Fruit fly (Drosophila melanogaster) whole organism, wandering third instar larva: ENCODE measurements around the gene CG43703.
A peak's percentile ranks its signal among the peaks of the same experiment; 100 is the strongest.

Source experiments
- Abd-B ChIP-seq: fragments of >200 bp; optimal IDR thresholded peaks from 2 replicates; lab custom pipeline; 2017; ENCODE audit warnings: missing biosample characterization, missing genetic modification characterization
- CG32264 ChIP-seq: fragments of 200-800 bp; sonication (Bioruptor generic); optimal IDR thresholded peaks from 2 replicates; lab custom pipeline; 2016; ENCODE audit warnings: missing biosample characterization, missing genetic modification characterization
- CG9705 ChIP-seq: fragments of 200-800 bp; sonication (Bioruptor generic); optimal IDR thresholded peaks from 2 replicates; lab custom pipeline; 2018; ENCODE audit warnings: missing biosample characterization, mild to moderate bottlenecking, missing genetic modification characterization
- CrebA ChIP-seq: fragments of 200-800 bp; sonication (Bioruptor generic); optimal IDR thresholded peaks from 2 replicates; lab custom pipeline; 2016; ENCODE audit warnings: missing biosample characterization, mild to moderate bottlenecking, missing genetic modification characterization, borderline replicate concordance
- Dfd ChIP-seq: fragments of >200 bp; optimal IDR thresholded peaks from 2 replicates; lab custom pipeline; 2017; ENCODE audit warnings: missing biosample characterization, missing genetic modification characterization
- Dif ChIP-seq: fragments of 200-275, 200-300 bp; sonication (Bioruptor generic); optimal IDR thresholded peaks from 2 replicates; lab custom pipeline; 2018; ENCODE audit warnings: missing biosample characterization, missing genetic modification characterization; ENCODE audit not compliant: partially characterized antibody
- GATAd ChIP-seq: sonication (Bioruptor generic); optimal IDR thresholded peaks from 2 replicates; lab custom pipeline; 2016; ENCODE audit warnings: missing biosample characterization, missing genetic modification characterization
- HLH106 ChIP-seq: fragments of 200-800 bp; optimal IDR thresholded peaks from 3 replicates; lab custom pipeline; 2019; ENCODE audit warnings: missing biosample characterization, mild to moderate bottlenecking, missing genetic modification characterization, moderate library complexity
- Hnf4 ChIP-seq: fragments of 200-800 bp; sonication (Bioruptor generic); optimal IDR thresholded peaks from 2 replicates; lab custom pipeline; 2016; ENCODE audit warnings: missing biosample characterization, mild to moderate bottlenecking, missing genetic modification characterization
- Hr78 ChIP-seq: fragments of >200 bp; optimal IDR thresholded peaks from 2 replicates; lab custom pipeline; 2017; ENCODE audit warnings: missing biosample characterization, missing genetic modification characterization
- Hr83 ChIP-seq: fragments of 200-300 bp; sonication (Bioruptor generic); optimal IDR thresholded peaks from 2 replicates; lab custom pipeline; 2016; ENCODE audit warnings: missing biosample characterization, mild to moderate bottlenecking, missing genetic modification characterization, moderate library complexity; ENCODE audit not compliant: poor library complexity, severe bottlenecking
- Jra ChIP-seq: sonication (Bioruptor generic); optimal IDR thresholded peaks from 2 replicates; lab custom pipeline; 2016; ENCODE audit warnings: missing biosample characterization, missing genetic modification characterization
- Mio ChIP-seq: sonication (Bioruptor generic); optimal IDR thresholded peaks from 2 replicates; lab custom pipeline; 2016; ENCODE audit warnings: missing biosample characterization, missing genetic modification characterization
- Myc ChIP-seq: fragments of >200 bp; optimal IDR thresholded peaks from 2 replicates; lab custom pipeline; 2017
- N ChIP-seq: fragments of >200 bp; optimal IDR thresholded peaks from 2 replicates; lab custom pipeline; 2018; ENCODE audit warnings: missing biosample characterization, missing external identifiers, missing genetic modification characterization
- OdsH ChIP-seq: fragments of 200-800 bp; sonication (Bioruptor generic); optimal IDR thresholded peaks from 2 replicates; lab custom pipeline; 2016; ENCODE audit warnings: missing biosample characterization, mild to moderate bottlenecking, missing genetic modification characterization
- Rel ChIP-seq, 2 experiments: fragments of 200-800 bp; sonication (Bioruptor generic) in 1 of 2; optimal IDR thresholded peaks; 2 replicates in 1 of 2; 3 replicates in 1 of 2; lab custom pipeline; 2016 to 2019; ENCODE audit warnings: mild to moderate bottlenecking in 2 of 2, missing biosample characterization in 2 of 2, missing genetic modification characterization in 2 of 2, moderate library complexity in 1 of 2
- Sp1 ChIP-seq: fragments of 200-800 bp; sonication (Bioruptor generic); optimal IDR thresholded peaks from 3 replicates; lab custom pipeline; 2019; ENCODE audit warnings: missing biosample characterization, mild to moderate bottlenecking, missing genetic modification characterization, moderate library complexity
- Vsx2 ChIP-seq: fragments of 200-300, 225-300 bp; sonication (Bioruptor generic); optimal IDR thresholded peaks from 2 replicates; lab custom pipeline; 2018; ENCODE audit warnings: missing biosample characterization, missing genetic modification characterization; ENCODE audit not compliant: partially characterized antibody
- br ChIP-seq: fragments of 200-800 bp; sonication (Bioruptor generic); optimal IDR thresholded peaks from 2 replicates; lab custom pipeline; 2016; ENCODE audit warnings: missing biosample characterization, missing genetic modification characterization
- brk ChIP-seq: fragments of 200-800 bp; sonication (Bioruptor generic); optimal IDR thresholded peaks from 2 replicates; lab custom pipeline; 2016; ENCODE audit warnings: missing biosample characterization, mild to moderate bottlenecking, missing genetic modification characterization
- dl ChIP-seq, 2 experiments: fragments of 175-275, 200-275 bp in 1 of 2; fragments of 200-275 bp in 1 of 2; sonication (Bioruptor generic); optimal IDR thresholded peaks; lab custom pipeline; 2018; ENCODE audit warnings: mild to moderate bottlenecking in 2 of 2, missing biosample characterization in 2 of 2, missing genetic modification characterization in 2 of 2, moderate library complexity in 2 of 2; ENCODE audit not compliant: partially characterized antibody in 2 of 2, insufficient read depth in 1 of 2
- dmrt93B ChIP-seq: fragments of 200-800 bp; sonication (Bioruptor generic); optimal IDR thresholded peaks from 2 replicates; lab custom pipeline; 2018; ENCODE audit warnings: missing biosample characterization, mild to moderate bottlenecking, missing genetic modification characterization
- dsf ChIP-seq: sonication (Bioruptor generic); optimal IDR thresholded peaks from 2 replicates; lab custom pipeline; 2016; ENCODE audit warnings: missing biosample characterization, missing genetic modification characterization, borderline replicate concordance
- ey ChIP-seq: fragments of 200-800 bp; sonication (Bioruptor generic); optimal IDR thresholded peaks from 2 replicates; lab custom pipeline; 2016; ENCODE audit warnings: missing biosample characterization, missing genetic modification characterization
- foxo ChIP-seq, 2 experiments: fragments of 200-800 bp; sonication (Bioruptor generic); optimal IDR thresholded peaks; 2 replicates in 1 of 2; 3 replicates in 1 of 2; lab custom pipeline; 2016 to 2017; ENCODE audit warnings: missing biosample characterization in 2 of 2, missing genetic modification characterization in 2 of 2
- fru ChIP-seq: fragments of 200-800 bp; sonication (Bioruptor generic); optimal IDR thresholded peaks from 3 replicates; lab custom pipeline; 2016; ENCODE audit warnings: missing biosample characterization, mild to moderate bottlenecking, missing genetic modification characterization
- h ChIP-seq: fragments of 200-800 bp; sonication (Bioruptor generic); optimal IDR thresholded peaks from 3 replicates; lab custom pipeline; 2016; ENCODE audit warnings: missing biosample characterization, mild to moderate bottlenecking, missing genetic modification characterization
- jim ChIP-seq: fragments of 175-275, 200-325 bp; sonication (Bioruptor generic); optimal IDR thresholded peaks from 2 replicates; lab custom pipeline; 2016; ENCODE audit warnings: missing biosample characterization, mild to moderate bottlenecking, missing genetic modification characterization
- lola ChIP-seq: fragments of >200 bp; optimal IDR thresholded peaks from 2 replicates; lab custom pipeline; 2017; ENCODE audit warnings: missing biosample characterization, missing genetic modification characterization
- pan ChIP-seq: fragments of >200 bp; optimal IDR thresholded peaks from 2 replicates; lab custom pipeline; 2017
- psq ChIP-seq: fragments of 200-800 bp; sonication (Bioruptor generic); optimal IDR thresholded peaks from 3 replicates; lab custom pipeline; 2017; ENCODE audit warnings: missing biosample characterization, mild to moderate bottlenecking, missing genetic modification characterization, moderate library complexity
- rgr ChIP-seq: fragments of 200-800 bp; sonication (Bioruptor generic); optimal IDR thresholded peaks from 3 replicates; lab custom pipeline; 2016; ENCODE audit warnings: missing biosample characterization, mild to moderate bottlenecking, missing genetic modification characterization
- sage ChIP-seq: fragments of 200-800 bp; sonication (Bioruptor generic); optimal IDR thresholded peaks from 2 replicates; lab custom pipeline; 2016; ENCODE audit warnings: missing biosample characterization, mild to moderate bottlenecking, missing genetic modification characterization
- sv ChIP-seq: fragments of 200-800 bp; sonication (Bioruptor generic); optimal IDR thresholded peaks from 3 replicates; lab custom pipeline; 2016; ENCODE audit warnings: missing biosample characterization, missing genetic modification characterization
- tai ChIP-seq: sonication (Bioruptor generic); optimal IDR thresholded peaks from 2 replicates; lab custom pipeline; 2016; ENCODE audit warnings: missing biosample characterization, missing genetic modification characterization
- usp ChIP-seq: fragments of >200 bp; optimal IDR thresholded peaks from 2 replicates; lab custom pipeline; 2017; ENCODE audit warnings: missing biosample characterization, missing genetic modification characterization
- woc ChIP-seq: sonication (Bioruptor generic); optimal IDR thresholded peaks from 2 replicates; lab custom pipeline; 2016; ENCODE audit warnings: missing biosample characterization, mild to moderate bottlenecking, missing genetic modification characterization

CG43703 gene

dm6 chr2L:3784268-3784997 is 19.1 kb downstream of the CG43703 start, which contains the start of gene CG31960:
Gene CG31960 (plus strand): TSS chr2L:3784947.
- no peak for TF ChIP-seq dl (GFP tag; optimal IDR thresholded peaks at IDR 0.05; lab: Kevin White, UChicago; ENCODE audit: insufficient read depth in 1 of 2, partially characterized antibody in 2 of 2)

- peak; percentile 48 for TF ChIP-seq Myc (lab: Kevin White, UChicago)
- TF ChIP-seq Hnf4 (GFP tag; lab: Kevin White, UChicago), result no peak
- TF ChIP-seq, all 38 proteins: peak for 1
Observed at dm6 chr2L:3785402-3785801, 20.1 kb downstream of the CG43703 start.

dm6 chr2L:3786246-3786645 is 21.0 kb downstream of the CG43703 start:
- TF ChIP-seq brk (GFP tag; lab: Kevin White, UChicago), result peak; percentile 11
- peak in 1 of 2 experiments; percentile 77 for TF ChIP-seq foxo (GFP tag; optimal IDR thresholded peaks at IDR 0.05; lab: Kevin White, UChicago)
- peak; percentile 71 for TF ChIP-seq h (GFP tag; lab: Kevin White, UChicago)
- TF ChIP-seq dsf (GFP tag; lab: Kevin White, UChicago), result peak; percentile 40
- no peak for TF ChIP-seq dl (GFP tag; optimal IDR thresholded peaks at IDR 0.05; lab: Kevin White, UChicago; ENCODE audit: insufficient read depth in 1 of 2, partially characterized antibody in 2 of 2)
- TF ChIP-seq dmrt93B (GFP tag; lab: Kevin White, UChicago), result peak; percentile 43
- TF ChIP-seq OdsH (GFP tag; lab: Kevin White, UChicago), result peak; percentile 83
- TF ChIP-seq N (GFP tag; lab: Kevin White, UChicago), result no peak
- no peak for TF ChIP-seq Dif (GFP tag; lab: Kevin White, UChicago)
- TF ChIP-seq Mio (GFP tag; lab: Kevin White, UChicago), result no peak
- peak; percentile 67 for TF ChIP-seq psq (GFP tag; lab: Kevin White, UChicago)
- TF ChIP-seq woc (GFP tag; lab: Kevin White, UChicago), result no peak
- peak; percentile 15 for TF ChIP-seq jim (GFP tag; lab: Kevin White, UChicago)
- TF ChIP-seq GATAd (GFP tag; lab: Kevin White, UChicago), result peak; percentile 60
- peak; percentile 21 for TF ChIP-seq Sp1 (GFP tag; lab: Kevin White, UChicago)
- TF ChIP-seq fru (GFP tag; lab: Kevin White, UChicago), result peak; percentile 14
- no peak for TF ChIP-seq sage
- no peak for TF ChIP-seq CG9705 (GFP tag; lab: Kevin White, UChicago)
- TF ChIP-seq CG32264, result no peak
- TF ChIP-seq rgr (GFP tag; lab: Kevin White, UChicago), result peak; percentile 76
- peak; percentile 63 for TF ChIP-seq HLH106 (tag; lab: Kevin White, UChicago)
- TF ChIP-seq sv (GFP tag; lab: Kevin White, UChicago), result peak; percentile 8
- TF ChIP-seq br, result peak; percentile 86
- peak; percentile 70 for TF ChIP-seq ey (GFP tag; lab: Kevin White, UChicago)
- TF ChIP-seq tai (GFP tag; lab: Kevin White, UChicago), result peak; percentile 91
- no peak for TF ChIP-seq pan (lab: Kevin White, UChicago)
- no peak for TF ChIP-seq usp (GFP tag; lab: Kevin White, UChicago)
- TF ChIP-seq Hnf4 (GFP tag; lab: Kevin White, UChicago), result peak; percentile 80
- no peak for TF ChIP-seq Dfd (GFP tag; lab: Kevin White, UChicago)
- TF ChIP-seq lola (GFP tag; lab: Kevin White, UChicago), result no peak
- TF ChIP-seq Rel (GFP tag; optimal IDR thresholded peaks at IDR 0.05; lab: Kevin White, UChicago), result no peak
- TF ChIP-seq Rel (tag; optimal IDR thresholded peaks at IDR 0.05; lab: Kevin White, UChicago), result peak; percentile 3
- TF ChIP-seq Jra, result peak; percentile 51
- TF ChIP-seq CrebA (GFP tag; lab: Kevin White, UChicago), result no peak
- no peak for TF ChIP-seq Vsx2 (GFP tag; lab: Kevin White, UChicago)
- TF ChIP-seq Abd-B, result no peak
- no peak for TF ChIP-seq Hr78 (GFP tag; lab: Kevin White, UChicago)
- peak; percentile 60 for TF ChIP-seq Hr83 (GFP tag; lab: Kevin White, UChicago)
- TF ChIP-seq Myc (lab: Kevin White, UChicago), result peak; percentile 95
